Worm (Caenorhabditis elegans) whole organism, mixed stage, embryonic: ENCODE measurements around the gene F33H12.7.
"Not testable (repeated sequence)": the region's sequence is repeated elsewhere in the genome, so short reads cannot be mapped to it uniquely, and the experiment has no call there.

Experiments
- cnd-1 ChIP-seq: fragments of 200-800 bp; sonication (Bioruptor generic); optimal IDR thresholded peaks from 2 replicates; lab custom pipeline; 2018; ENCODE audit warnings: mild to moderate bottlenecking, missing genetic modification characterization, missing compliant biosample characterization
- nhr-2 ChIP-seq: fragments of 150-350 bp; optimal IDR thresholded peaks from 2 replicates; lab custom pipeline; 2014; ENCODE audit warnings: missing biosample characterization, missing genetic modification characterization
- sptf-1 ChIP-seq: sonication (generic microtip); optimal IDR thresholded peaks from 2 replicates; lab custom pipeline; 2017; ENCODE audit warnings: mild to moderate bottlenecking, missing genetic modification characterization, moderate library complexity, missing compliant biosample characterization
- unc-62 ChIP-seq: fragments of 150-350 bp; optimal IDR thresholded peaks from 2 replicates; lab custom pipeline; 2014; ENCODE audit warnings: missing biosample characterization, missing genetic modification reagents, missing genetic modification characterization
- ztf-11 ChIP-seq: fragments of 150-350 bp; optimal IDR thresholded peaks from 2 replicates; lab custom pipeline; 2014; ENCODE audit warnings: missing biosample characterization, missing genetic modification characterization

DNA sequence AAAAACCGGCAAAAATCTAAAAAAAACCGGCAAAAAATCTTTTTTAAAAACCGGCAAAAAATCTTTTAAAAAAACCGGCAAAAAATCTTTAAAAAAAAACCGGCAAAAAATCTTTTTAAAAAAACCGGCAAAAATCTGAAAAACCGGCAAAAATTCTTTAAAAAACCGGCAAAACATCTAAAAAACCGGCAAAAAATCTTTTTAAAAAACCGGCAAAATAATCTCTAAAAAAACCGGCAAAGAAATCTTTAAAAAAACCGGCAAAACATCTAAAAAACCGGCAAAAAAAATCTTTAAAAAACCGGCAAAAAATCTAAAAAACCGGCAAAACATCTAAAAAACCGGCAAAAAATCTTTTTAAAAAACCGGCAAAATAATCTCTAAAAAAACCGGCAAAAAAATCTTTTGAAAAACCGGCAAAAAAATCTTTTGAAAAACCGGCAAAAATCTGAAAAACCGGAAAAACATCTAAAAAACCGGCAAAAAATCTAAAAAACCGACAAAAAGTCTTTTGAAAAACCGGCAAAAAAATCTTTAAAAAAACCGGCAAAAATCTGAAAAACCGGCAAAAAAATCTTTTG, 16.2 kb downstream of the F33H12.7 start:
- TF ChIP-seq cnd-1 (tag; lab: Kevin White, UChicago); ztf-11 (tag; lab: Kevin White, UChicago); unc-62 (GFP tag; lab: Kevin White, UChicago); nhr-2 (tag; lab: Kevin White, UChicago): not testable (repeated sequence)
- peak; percentile 84 for TF ChIP-seq sptf-1 (tag; lab: Kevin White, UChicago)
